Fruit fly (Drosophila melanogaster): ENCODE measurements around the gene pdm2.

pdm2 gene

dm6 chr2L:12666002-12666576, 9.1 kb downstream of the pdm2 start:
- TF ChIP-seq Met (GFP tag; optimal IDR thresholded peaks at IDR 0.05): no peak
- TF ChIP-seq topi (GFP tag; optimal IDR thresholded peaks at IDR 0.05): no peak
- TF ChIP-seq CG6276 (GFP tag; optimal IDR thresholded peaks at IDR 0.05): no peak
- no peak for TF ChIP-seq CG34406 (GFP tag; optimal IDR thresholded peaks at IDR 0.05)
- no peak for TF ChIP-seq Hr4 (GFP tag; optimal IDR thresholded peaks at IDR 0.05)
- no peak for TF ChIP-seq CG9139 (GFP tag; optimal IDR thresholded peaks at IDR 0.05)
- no peak for TF ChIP-seq eg (GFP tag; IDR thresholded peaks at IDR 0.05)
- no peak for TF ChIP-seq Smox (GFP tag; optimal IDR thresholded peaks at IDR 0.05)
- TF ChIP-seq spab (GFP tag; optimal IDR thresholded peaks at IDR 0.05): no peak
- TF ChIP-seq fd59A (GFP tag; optimal IDR thresholded peaks at IDR 0.05): no peak
- no peak for TF ChIP-seq CG10631 (GFP tag; optimal IDR thresholded peaks at IDR 0.05)
- no peak for TF ChIP-seq CG4318 (GFP tag; optimal IDR thresholded peaks at IDR 0.05)
- no peak for TF ChIP-seq esn (GFP tag; optimal IDR thresholded peaks at IDR 0.05)
- TF ChIP-seq achi (GFP tag; optimal IDR thresholded peaks at IDR 0.05): no peak
- no peak for TF ChIP-seq Eip78C (GFP tag)
- TF ChIP-seq Eip75B (GFP tag; optimal IDR thresholded peaks at IDR 0.05): no peak
- no peak for TF ChIP-seq Sox102F (GFP tag; optimal IDR thresholded peaks at IDR 0.05)
- no peak for TF ChIP-seq CG6808 (GFP tag; optimal IDR thresholded peaks at IDR 0.05)
- no peak for TF ChIP-seq lz (GFP tag; optimal IDR thresholded peaks at IDR 0.05)
- no peak for TF ChIP-seq fd85E (GFP tag; optimal IDR thresholded peaks at IDR 0.05)

DNA sequence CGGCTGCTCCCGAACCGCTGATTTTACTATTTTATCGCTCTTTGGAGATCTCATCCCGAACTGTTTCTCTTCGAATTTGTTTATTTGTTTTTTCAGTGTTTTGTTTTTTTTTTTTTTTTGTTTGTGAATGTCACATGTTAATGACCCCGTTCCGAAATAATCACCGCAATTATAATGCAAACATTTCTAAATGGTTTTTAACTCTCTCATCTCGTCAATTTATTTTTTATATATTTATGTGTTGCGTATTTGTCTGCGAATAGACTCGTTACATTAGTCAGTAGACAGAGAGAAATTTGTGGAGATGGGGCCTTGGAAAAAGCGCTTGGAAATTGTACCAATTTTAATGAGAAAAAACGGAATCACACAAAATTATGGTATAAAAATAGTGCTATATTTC, 12.6 kb downstream of the pdm2 start, which contains the start of gene Nepl7:
Nepl7 (minus strand) TSS at position 101 of the 400 bp plus-strand sequence.
- TF ChIP-seq ss (GFP tag; optimal IDR thresholded peaks at IDR 0.05): no peak
- no peak for TF ChIP-seq Ets96B (tag; optimal IDR thresholded peaks at IDR 0.05)
- no peak for TF ChIP-seq dsx (GFP tag; optimal IDR thresholded peaks at IDR 0.05; ENCODE audit: poor library complexity, severe bottlenecking)
- no peak for TF ChIP-seq CG4318 (GFP tag; optimal IDR thresholded peaks at IDR 0.05)
- no peak for TF ChIP-seq Eip78C (GFP tag)
- no peak for TF ChIP-seq Lpt (GFP tag; optimal IDR thresholded peaks at IDR 0.05)
- no peak for TF ChIP-seq CG6792 (GFP tag; optimal IDR thresholded peaks at IDR 0.05)
- TF ChIP-seq CG15336 (GFP tag; IDR thresholded peaks at IDR 0.05): no peak
- TF ChIP-seq Sox14 (GFP tag; optimal IDR thresholded peaks at IDR 0.05): no peak
- TF ChIP-seq Hr39 (GFP tag; optimal IDR thresholded peaks at IDR 0.05): no peak
- no peak for TF ChIP-seq pdm3 (GFP tag; optimal IDR thresholded peaks at IDR 0.05)
- TF ChIP-seq acj6 (GFP tag; optimal IDR thresholded peaks at IDR 0.05): no peak

DNA sequence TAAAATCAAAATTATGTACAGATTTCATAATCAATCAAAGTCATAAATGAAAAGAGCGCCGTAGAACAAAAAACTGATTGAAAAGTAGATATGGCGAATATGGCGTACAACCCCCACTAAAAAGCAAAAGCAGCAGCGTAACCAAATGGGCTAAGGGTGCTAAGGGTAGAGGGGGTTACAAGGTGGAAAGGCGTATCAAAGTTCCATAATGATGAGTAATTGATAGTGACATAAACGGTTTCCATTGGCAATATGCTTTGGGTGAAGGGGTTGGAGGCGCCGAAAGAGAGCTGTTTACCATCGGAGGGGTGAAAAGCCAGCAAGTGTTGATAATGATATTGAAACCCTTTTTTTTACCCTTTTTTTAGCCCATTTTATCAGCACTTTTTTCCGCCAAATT, 15.3 kb downstream of the pdm2 start:
- TF ChIP-seq OdsH (GFP tag; optimal IDR thresholded peaks at IDR 0.05) (no peak), spab (GFP tag; optimal IDR thresholded peaks at IDR 0.05) (no peak), vri (GFP tag; optimal IDR thresholded peaks at IDR 0.05) (no peak), CG6276 (GFP tag; optimal IDR thresholded peaks at IDR 0.05) (no peak), Sox15 (GFP tag; optimal IDR thresholded peaks at IDR 0.05) (no peak), Eip78C (GFP tag) (no peak), Ets21C (GFP tag; optimal IDR thresholded peaks at IDR 0.05) (no peak), dac (GFP tag; optimal IDR thresholded peaks at IDR 0.05) (no peak), Blimp-1 (GFP tag; optimal IDR thresholded peaks at IDR 0.05) (no peak), CG7368 (GFP tag; optimal IDR thresholded peaks at IDR 0.05) (no peak), CG8632 (GFP tag; optimal IDR thresholded peaks at IDR 0.05) (no peak), dsx (GFP tag; optimal IDR thresholded peaks at IDR 0.05; ENCODE audit: poor library complexity, severe bottlenecking) (no peak), salr (GFP tag; optimal IDR thresholded peaks at IDR 0.05) (no peak), acj6 (GFP tag; optimal IDR thresholded peaks at IDR 0.05) (no peak), CG34406 (GFP tag; optimal IDR thresholded peaks at IDR 0.05) (no peak), Eip93F (GFP tag; optimal IDR thresholded peaks at IDR 0.05) (no peak), Gug (GFP tag; IDR thresholded peaks at IDR 0.05) (no peak), pdm3 (GFP tag; optimal IDR thresholded peaks at IDR 0.05) (no peak), achi (GFP tag; optimal IDR thresholded peaks at IDR 0.05) (no peak), topi (GFP tag; optimal IDR thresholded peaks at IDR 0.05) (no peak)

All from whole organism, prepupa.